Worm (Caenorhabditis elegans): ENCODE data around the gene sel-9.

Gene sel-9

ce11 chrV:8252532-8252931 is 49.8 kb downstream of the sel-9 start:
- TF ChIP-seq W03F9.2 (tag; optimal IDR thresholded peaks at IDR 0.05) (no peak), dao-5 (tag; optimal IDR thresholded peaks at IDR 0.05) (no peak), him-1 (tag; optimal IDR thresholded peaks at IDR 0.05) (no peak)
